Worm (Caenorhabditis elegans) whole organism, L2 larva: ENCODE data around the gene str-44.

Source experiments
- R02D3.7 ChIP-seq: fragments of 150-350 bp; optimal IDR thresholded peaks from 2 replicates; lab custom pipeline; 2014; ENCODE audit warnings: missing biosample characterization, missing genetic modification characterization
- ZK546.5 ChIP-seq: sonication (generic microtip); optimal IDR thresholded peaks from 2 replicates; lab custom pipeline; 2017; ENCODE audit warnings: missing biosample characterization, missing genetic modification characterization
- crh-2 ChIP-seq: sonication (generic microtip); optimal IDR thresholded peaks from 2 replicates; lab custom pipeline; 2017; ENCODE audit warnings: missing biosample characterization, missing genetic modification characterization
- egl-27 ChIP-seq: sonication (generic microtip); optimal IDR thresholded peaks from 3 replicates; lab custom pipeline; 2017; ENCODE audit warnings: missing biosample characterization, missing genetic modification reagents, missing genetic modification characterization
- fos-1 ChIP-seq: fragments of 150-350 bp; optimal IDR thresholded peaks from 2 replicates; lab custom pipeline; 2014; ENCODE audit warnings: missing biosample characterization, missing genetic modification characterization
- lin-13 ChIP-seq: fragments of 150-350 bp; optimal IDR thresholded peaks from 2 replicates; lab custom pipeline; 2014; ENCODE audit warnings: missing biosample characterization, missing genetic modification reagents, missing genetic modification characterization
- mdl-1 ChIP-seq, 2 experiments: fragments of 150-350 bp in 1 of 2; sonication (generic microtip) in 1 of 2; optimal IDR thresholded peaks; 2 replicates each; lab custom pipeline; 2017; ENCODE audit warnings: missing biosample characterization in 2 of 2, missing genetic modification characterization in 2 of 2
- nhr-11 ChIP-seq: fragments of 150-350 bp; optimal IDR thresholded peaks from 2 replicates; lab custom pipeline; 2014; ENCODE audit warnings: missing biosample characterization, missing genetic modification characterization
- nhr-237 ChIP-seq: fragments of 150-350 bp; optimal IDR thresholded peaks from 2 replicates; lab custom pipeline; 2014; ENCODE audit warnings: missing biosample characterization, missing genetic modification characterization
- nhr-77 ChIP-seq: fragments of 150-350 bp; optimal IDR thresholded peaks from 2 replicates; lab custom pipeline; 2014; ENCODE audit warnings: missing biosample characterization, missing genetic modification characterization
- snpc-4 ChIP-seq: fragments of 150-350 bp; optimal IDR thresholded peaks from 2 replicates; lab custom pipeline; 2014; ENCODE audit warnings: missing biosample characterization, missing genetic modification characterization
- unc-39 ChIP-seq: fragments of 150-350 bp; optimal IDR thresholded peaks from 2 replicates; lab custom pipeline; 2014; ENCODE audit warnings: missing biosample characterization, missing genetic modification characterization
- zag-1 ChIP-seq: fragments of 150-350 bp; optimal IDR thresholded peaks from 2 replicates; lab custom pipeline; 2014; ENCODE audit warnings: missing biosample characterization, missing genetic modification characterization

DNA sequence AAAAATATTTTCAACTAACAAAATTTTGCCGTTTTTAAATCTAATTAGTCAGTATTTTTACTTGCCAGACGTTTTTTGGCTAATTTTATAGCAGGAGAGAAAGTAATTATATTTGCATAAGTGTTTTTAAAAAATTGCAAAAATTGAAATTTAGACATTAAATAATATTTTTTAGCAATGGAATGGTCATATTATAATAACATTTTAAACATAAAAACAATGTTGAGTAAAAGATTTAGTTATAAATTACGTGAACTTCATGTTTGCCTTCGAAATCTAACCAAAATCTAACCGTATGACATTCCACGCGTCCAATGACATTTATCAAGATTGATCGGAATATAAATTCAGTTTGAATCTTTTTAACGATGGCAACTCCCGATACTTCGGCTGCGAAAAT lies 22.6 kb upstream of the str-44 start, which contains the start of gene C34D4.2:
- TF ChIP-seq nhr-77 (no peak), zag-1 (tag; lab: Kevin White, UChicago) (no peak), lin-13 (GFP tag; lab: Kevin White, UChicago) (no peak), nhr-237 (tag; lab: Kevin White, UChicago) (no peak), mdl-1 (tag; optimal IDR thresholded peaks at IDR 0.05; lab: Kevin White, UChicago) (no peak), unc-39 (tag; lab: Kevin White, UChicago) (no peak), nhr-11 (tag; lab: Kevin White, UChicago) (no peak), snpc-4 (no peak), crh-2 (no peak), ZK546.5 (tag; lab: Kevin White, UChicago) (no peak), fos-1 (tag; lab: Kevin White, UChicago) (no peak), egl-27 (tag; lab: Kevin White, UChicago) (no peak), R02D3.7 (tag; lab: Kevin White, UChicago) (no peak)
